Worm (Caenorhabditis elegans) whole organism, mixed stage, embryonic: ENCODE measurements around the gene igeg-1.

Source experiments
- M03D4.4 ChIP-seq: sonication (generic microtip); optimal IDR thresholded peaks from 2 replicates; lab custom pipeline; 2017; ENCODE audit warnings: mild to moderate bottlenecking, missing genetic modification characterization, missing compliant biosample characterization
- bed-3 ChIP-seq: fragments of 200-800 bp; sonication (Bioruptor generic); optimal IDR thresholded peaks from 3 replicates; lab custom pipeline; 2018; ENCODE audit warnings: mild to moderate bottlenecking, missing genetic modification characterization, moderate library complexity, missing compliant biosample characterization
- blmp-1 ChIP-seq: fragments of 150-350 bp; optimal IDR thresholded peaks from 2 replicates; lab custom pipeline; 2014; ENCODE audit warnings: missing biosample characterization, missing genetic modification characterization
- ceh-39 ChIP-seq: fragments of 150-350 bp; optimal IDR thresholded peaks from 2 replicates; lab custom pipeline; 2014; ENCODE audit warnings: missing biosample characterization, missing genetic modification characterization
- ceh-43 ChIP-seq: fragments of 200-800 bp; sonication (Bioruptor generic); optimal IDR thresholded peaks from 2 replicates; lab custom pipeline; 2018; ENCODE audit warnings: mild to moderate bottlenecking, missing genetic modification characterization, moderate library complexity, missing compliant biosample characterization
- ceh-83 ChIP-seq: fragments of 200-800 bp; sonication (Bioruptor generic); optimal IDR thresholded peaks from 2 replicates; lab custom pipeline; 2018; ENCODE audit warnings: mild to moderate bottlenecking, missing genetic modification characterization, missing compliant biosample characterization
- ces-1 ChIP-seq: fragments of 150-350 bp; optimal IDR thresholded peaks from 2 replicates; lab custom pipeline; 2014; ENCODE audit warnings: missing biosample characterization, missing genetic modification reagents, missing genetic modification characterization
- cnd-1 ChIP-seq: fragments of 200-800 bp; sonication (Bioruptor generic); optimal IDR thresholded peaks from 2 replicates; lab custom pipeline; 2018; ENCODE audit warnings: mild to moderate bottlenecking, missing genetic modification characterization, missing compliant biosample characterization
- drap-1 ChIP-seq: fragments of 200-800 bp; sonication (Bioruptor generic); optimal IDR thresholded peaks from 3 replicates; lab custom pipeline; 2018; ENCODE audit warnings: mild to moderate bottlenecking, missing genetic modification characterization, missing compliant biosample characterization
- elt-1 ChIP-seq: sonication (generic microtip); optimal IDR thresholded peaks from 2 replicates; lab custom pipeline; 2017; ENCODE audit warnings: missing genetic modification characterization, mild to moderate bottlenecking, missing compliant biosample characterization, antibody characterized with exemption, moderate library complexity, borderline replicate concordance; ENCODE audit not compliant: insufficient read depth
- elt-3 ChIP-seq: fragments of 150-350 bp; optimal IDR thresholded peaks from 2 replicates; lab custom pipeline; 2014; ENCODE audit warnings: missing biosample characterization, missing genetic modification characterization
- flh-1 ChIP-seq: fragments of 200-800 bp; sonication (Bioruptor generic); optimal IDR thresholded peaks from 2 replicates; lab custom pipeline; 2018; ENCODE audit warnings: mild to moderate bottlenecking, missing genetic modification characterization, moderate library complexity, missing compliant biosample characterization
- ham-2 ChIP-seq: fragments of 200-800 bp; sonication (Bioruptor generic); optimal IDR thresholded peaks from 2 replicates; lab custom pipeline; 2018; ENCODE audit warnings: mild to moderate bottlenecking, missing genetic modification characterization, missing compliant biosample characterization
- hlh-1 ChIP-seq: fragments of 150-350 bp; optimal IDR thresholded peaks from 2 replicates; lab custom pipeline; 2014; ENCODE audit warnings: missing biosample characterization, missing genetic modification reagents, missing genetic modification characterization
- lin-13 ChIP-seq: fragments of 150-350 bp; optimal IDR thresholded peaks from 2 replicates; lab custom pipeline; 2014; ENCODE audit warnings: missing biosample characterization, missing genetic modification characterization
- lin-32 ChIP-seq: fragments of 200-800 bp; sonication (Bioruptor generic); optimal IDR thresholded peaks from 2 replicates; lab custom pipeline; 2018; ENCODE audit warnings: mild to moderate bottlenecking, missing genetic modification characterization, missing compliant biosample characterization
- lsy-2 ChIP-seq: fragments of 150-350 bp; optimal IDR thresholded peaks from 2 replicates; lab custom pipeline; 2014; ENCODE audit warnings: missing biosample characterization, missing genetic modification characterization
- mab-5 ChIP-seq: fragments of 150-350 bp; optimal IDR thresholded peaks from 2 replicates; lab custom pipeline; 2014; ENCODE audit warnings: missing biosample characterization, missing genetic modification characterization
- mep-1 ChIP-seq: fragments of 150-350 bp; optimal IDR thresholded peaks from 2 replicates; lab custom pipeline; 2017; ENCODE audit warnings: missing biosample characterization, missing genetic modification reagents, missing genetic modification characterization, inconsistent platforms
- nhr-12 ChIP-seq: fragments of 150-350 bp; optimal IDR thresholded peaks from 2 replicates; lab custom pipeline; 2014; ENCODE audit warnings: missing biosample characterization, missing genetic modification characterization
- nhr-2 ChIP-seq: fragments of 150-350 bp; optimal IDR thresholded peaks from 2 replicates; lab custom pipeline; 2014; ENCODE audit warnings: missing biosample characterization, missing genetic modification characterization
- nhr-237 ChIP-seq: fragments of 150-350 bp; optimal IDR thresholded peaks from 2 replicates; lab custom pipeline; 2014; ENCODE audit warnings: missing biosample characterization, missing genetic modification characterization
- nhr-28 ChIP-seq: fragments of 150-350 bp; optimal IDR thresholded peaks from 2 replicates; lab custom pipeline; 2014; ENCODE audit warnings: missing biosample characterization, missing genetic modification characterization
- nhr-76 ChIP-seq: sonication (generic microtip); optimal IDR thresholded peaks from 2 replicates; lab custom pipeline; 2017; ENCODE audit warnings: missing biosample characterization, missing genetic modification characterization
- pha-4 ChIP-seq: fragments of 150-350 bp; optimal IDR thresholded peaks from 2 replicates; lab custom pipeline; 2018; ENCODE audit warnings: missing biosample characterization, missing genetic modification reagents, missing genetic modification characterization
- sem-2 ChIP-seq: fragments of 200-800 bp; sonication (Bioruptor generic); optimal IDR thresholded peaks from 2 replicates; lab custom pipeline; 2018; ENCODE audit warnings: mild to moderate bottlenecking, missing genetic modification characterization, missing compliant biosample characterization
- snpc-4 ChIP-seq: fragments of 150-350 bp; optimal IDR thresholded peaks from 2 replicates; lab custom pipeline; 2014; ENCODE audit warnings: missing biosample characterization, missing genetic modification characterization
- sptf-1 ChIP-seq: sonication (generic microtip); optimal IDR thresholded peaks from 2 replicates; lab custom pipeline; 2017; ENCODE audit warnings: mild to moderate bottlenecking, missing genetic modification characterization, moderate library complexity, missing compliant biosample characterization
- tbx-8 ChIP-seq: fragments of 200-800 bp; sonication (Bioruptor generic); optimal IDR thresholded peaks from 2 replicates; lab custom pipeline; 2018; ENCODE audit warnings: mild to moderate bottlenecking, missing genetic modification characterization, moderate library complexity, missing compliant biosample characterization
- unc-120 ChIP-seq: sonication (generic microtip); optimal IDR thresholded peaks from 2 replicates; lab custom pipeline; 2017; ENCODE audit warnings: missing genetic modification characterization, missing compliant biosample characterization; ENCODE audit not compliant: poor library complexity, severe bottlenecking
- unc-39 ChIP-seq: fragments of 150-350 bp; optimal IDR thresholded peaks from 2 replicates; lab custom pipeline; 2014; ENCODE audit warnings: missing biosample characterization, missing genetic modification characterization
- unc-62 ChIP-seq: fragments of 150-350 bp; optimal IDR thresholded peaks from 2 replicates; lab custom pipeline; 2014; ENCODE audit warnings: missing biosample characterization, missing genetic modification reagents, missing genetic modification characterization
- zip-8 ChIP-seq: fragments of 150-350 bp; optimal IDR thresholded peaks from 2 replicates; lab custom pipeline; 2014; ENCODE audit warnings: missing biosample characterization, missing genetic modification characterization
- ztf-11 ChIP-seq: fragments of 150-350 bp; optimal IDR thresholded peaks from 2 replicates; lab custom pipeline; 2014; ENCODE audit warnings: missing biosample characterization, missing genetic modification characterization

Gene igeg-1

ce11 chrIV:4541195-4541594, 21.3 kb upstream of the igeg-1 start:
- no peak for TF ChIP-seq ztf-11 (tag; lab: Kevin White, UChicago)
- TF ChIP-seq ceh-43 (GFP tag; lab: Kevin White, UChicago), result no peak
- TF ChIP-seq cnd-1 (tag; lab: Kevin White, UChicago), result no peak
- no peak for TF ChIP-seq blmp-1 (tag; lab: Kevin White, UChicago)
- TF ChIP-seq ces-1 (GFP tag; lab: Kevin White, UChicago), result no peak
- no peak for TF ChIP-seq ceh-83 (GFP tag; lab: Kevin White, UChicago)
- no peak for TF ChIP-seq unc-120
- no peak for TF ChIP-seq bed-3 (GFP tag; lab: Kevin White, UChicago)
- no peak for TF ChIP-seq elt-1
- TF ChIP-seq mep-1, result no peak
- no peak for TF ChIP-seq unc-62
- TF ChIP-seq nhr-76 (tag; lab: Kevin White, UChicago), result no peak
- no peak for TF ChIP-seq snpc-4
- TF ChIP-seq unc-39 (tag; lab: Kevin White, UChicago), result no peak
- TF ChIP-seq lin-13 (tag; lab: Kevin White, UChicago), result no peak
- TF ChIP-seq flh-1 (GFP tag; lab: Kevin White, UChicago), result no peak
- TF ChIP-seq sem-2 (GFP tag; lab: Kevin White, UChicago), result no peak
- TF ChIP-seq nhr-28 (tag; lab: Kevin White, UChicago), result no peak
- TF ChIP-seq ham-2, result no peak

DNA sequence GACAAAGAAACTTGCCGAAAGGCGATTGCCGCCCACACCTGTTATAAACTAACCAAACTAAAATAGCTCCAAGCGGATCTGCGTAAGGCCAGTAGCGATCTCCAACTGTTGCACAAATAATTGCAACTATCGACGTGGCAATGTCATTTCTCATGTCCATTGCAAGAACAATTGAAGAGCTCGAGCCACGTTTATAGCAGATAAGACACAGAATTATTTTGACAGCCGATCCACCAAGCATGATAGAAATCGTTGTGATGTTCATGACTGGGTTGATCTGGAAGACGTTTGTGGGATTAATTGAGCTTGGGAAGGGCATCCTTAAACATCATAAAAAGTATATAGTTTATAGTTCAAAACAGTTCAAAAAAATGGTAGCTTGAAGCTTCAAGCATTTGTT, 19.5 kb upstream of the igeg-1 start:
- TF ChIP-seq sptf-1 (tag; lab: Kevin White, UChicago) (no peak), hlh-1 (no peak)

- TF ChIP-seq ces-1 (GFP tag; lab: Kevin White, UChicago) (no peak), ham-2 (no peak), ztf-11 (tag; lab: Kevin White, UChicago) (no peak), sem-2 (GFP tag; lab: Kevin White, UChicago) (no peak), ceh-43 (GFP tag; lab: Kevin White, UChicago) (no peak), zip-8 (tag; lab: Kevin White, UChicago) (no peak), nhr-28 (tag; lab: Kevin White, UChicago) (no peak), pha-4 (tag; lab: Kevin White, UChicago) (no peak), lin-32 (GFP tag; lab: Kevin White, UChicago) (no peak), lsy-2 (no peak)
- TF ChIP-seq, all 35 proteins: peak for 0
These were observed 18.2 kb upstream of the igeg-1 start for ce11 chrIV:4544215-4544614.

ce11 chrIV:4545818-4546217, 16.6 kb upstream of the igeg-1 start, which contains the start of gene ZK185.5:
ZK185.5 (minus strand) TSS chrIV:4545918.
- no peak for TF ChIP-seq pha-4 (tag; lab: Kevin White, UChicago)
- no peak for TF ChIP-seq cnd-1 (tag; lab: Kevin White, UChicago)
- TF ChIP-seq blmp-1 (tag; lab: Kevin White, UChicago), result no peak
- no peak for TF ChIP-seq lsy-2
- no peak for TF ChIP-seq bed-3 (GFP tag; lab: Kevin White, UChicago)
- TF ChIP-seq sem-2 (GFP tag; lab: Kevin White, UChicago), result no peak
- no peak for TF ChIP-seq drap-1 (GFP tag; lab: Kevin White, UChicago)
- no peak for TF ChIP-seq nhr-2
- TF ChIP-seq ces-1 (GFP tag; lab: Kevin White, UChicago), result no peak
- TF ChIP-seq tbx-8, result no peak
- no peak for TF ChIP-seq unc-39 (tag; lab: Kevin White, UChicago)
- no peak for TF ChIP-seq lin-32 (GFP tag; lab: Kevin White, UChicago)
- no peak for TF ChIP-seq elt-3
- no peak for TF ChIP-seq M03D4.4 (tag; lab: Kevin White, UChicago)
- TF ChIP-seq lin-13 (tag; lab: Kevin White, UChicago), result no peak
- no peak for TF ChIP-seq nhr-76 (tag; lab: Kevin White, UChicago)
- TF ChIP-seq ham-2, result no peak
- no peak for TF ChIP-seq hlh-1
- TF ChIP-seq mab-5 (tag; lab: Kevin White, UChicago), result no peak

DNA sequence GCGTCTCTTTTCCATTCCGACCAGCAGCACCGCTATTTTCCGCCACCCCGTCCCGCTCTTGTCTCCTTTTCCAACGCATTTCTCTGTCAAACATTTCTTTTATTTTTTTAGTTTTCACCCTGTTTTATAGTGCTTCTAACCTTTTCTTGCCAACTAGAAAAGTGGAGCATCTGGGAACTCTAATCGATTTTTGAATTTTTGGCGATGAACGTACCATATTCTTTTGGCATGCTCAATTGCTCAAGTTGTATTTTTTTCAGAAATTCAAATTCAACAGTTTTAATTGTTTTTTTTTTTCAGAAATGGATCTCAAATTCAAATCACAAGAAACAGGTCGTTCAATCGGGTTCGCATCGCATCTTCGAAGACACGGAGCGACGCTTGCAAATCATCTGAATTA, 14.2 kb upstream of the igeg-1 start, which contains the start of gene ZK185.1:
TSS of gene ZK185.1 (plus strand) at position 301 of the 400 bp plus-strand sequence.
- TF ChIP-seq M03D4.4 (tag; lab: Kevin White, UChicago), result no peak
- TF ChIP-seq ceh-83 (GFP tag; lab: Kevin White, UChicago), result no peak
- no peak for TF ChIP-seq ceh-43 (GFP tag; lab: Kevin White, UChicago)
- no peak for TF ChIP-seq snpc-4
- TF ChIP-seq lin-13 (tag; lab: Kevin White, UChicago), result no peak
- TF ChIP-seq nhr-12 (tag; lab: Kevin White, UChicago), result no peak
- TF ChIP-seq mab-5 (tag; lab: Kevin White, UChicago), result no peak
- no peak for TF ChIP-seq nhr-28 (tag; lab: Kevin White, UChicago)
- no peak for TF ChIP-seq hlh-1
- TF ChIP-seq drap-1 (GFP tag; lab: Kevin White, UChicago), result no peak
- no peak for TF ChIP-seq mep-1
- TF ChIP-seq tbx-8, result no peak
- no peak for TF ChIP-seq unc-120
- no peak for TF ChIP-seq nhr-237 (tag; lab: Kevin White, UChicago)
- TF ChIP-seq cnd-1 (tag; lab: Kevin White, UChicago), result no peak
- TF ChIP-seq zip-8 (tag; lab: Kevin White, UChicago), result no peak
- no peak for TF ChIP-seq ztf-11 (tag; lab: Kevin White, UChicago)
- no peak for TF ChIP-seq sptf-1 (tag; lab: Kevin White, UChicago)
- TF ChIP-seq lin-32 (GFP tag; lab: Kevin White, UChicago), result no peak
- TF ChIP-seq ceh-39 (tag; lab: Kevin White, UChicago), result no peak
